Fruit fly (Drosophila melanogaster) whole organism, embryonic: ENCODE data around the gene CG44362.

Experiments
- Atf6 ChIP-seq: fragments of 200-800 bp; sonication (Bioruptor generic); IDR thresholded peaks from 2 replicates; pipeline ENCODE4 v1.3.6; 2022; ENCODE audit warnings: missing biosample characterization, missing genetic modification characterization
- B-H1 ChIP-seq: fragments of 200-800 bp; sonication (Bioruptor generic); IDR thresholded peaks from 3 replicates; pipeline ENCODE4 v1.3.6; 2022; ENCODE audit warnings: missing biosample characterization, missing genetic modification characterization
- CG2199 ChIP-seq: fragments of 200-800 bp; sonication (Bioruptor generic); IDR thresholded peaks from 3 replicates; pipeline ENCODE4 v1.3.6; 2022; ENCODE audit warnings: missing biosample characterization, missing genetic modification characterization
- CG6765 ChIP-seq: fragments of 200-800 bp; sonication (Bioruptor generic); optimal IDR thresholded peaks from 3 replicates; lab custom pipeline; 2017; ENCODE audit warnings: missing biosample characterization, mild to moderate bottlenecking, missing genetic modification characterization
- wor ChIP-seq: fragments of 200-800 bp; sonication (Bioruptor generic); IDR thresholded peaks from 2 replicates; pipeline ENCODE4 v1.3.6; 2022; ENCODE audit warnings: missing biosample characterization, missing genetic modification characterization
- zen ChIP-seq: fragments of 200-800 bp; sonication (Bioruptor generic); optimal IDR thresholded peaks from 3 replicates; lab custom pipeline; 2018; ENCODE audit warnings: missing biosample characterization, mild to moderate bottlenecking, missing genetic modification characterization, moderate library complexity

DNA sequence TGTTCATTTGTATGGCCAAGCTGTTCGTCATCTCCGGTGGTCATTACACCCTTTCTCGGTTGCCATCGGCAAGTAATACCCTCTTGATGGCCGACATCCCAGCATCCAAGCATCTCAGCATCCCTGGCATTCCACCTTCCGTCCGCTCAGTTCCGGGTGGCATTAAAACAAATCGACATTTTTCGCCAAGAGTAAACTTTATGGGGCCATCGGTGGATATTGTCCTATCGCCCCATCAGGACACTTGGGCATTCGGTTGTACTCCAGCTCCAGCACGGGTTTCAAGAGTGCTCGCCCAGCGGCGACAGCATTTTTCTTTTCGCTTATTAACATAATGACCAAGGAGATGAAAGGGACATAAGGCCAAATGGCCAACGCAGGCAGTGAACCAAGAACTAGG is 42.9 kb downstream of the CG44362 start:
- TF ChIP-seq wor (GFP tag; lab: Robert Waterston, UW) = no peak
- no peak for TF ChIP-seq CG2199 (GFP tag; lab: Robert Waterston, UW)
- TF ChIP-seq zen (tag; lab: Kevin White, UChicago) = no peak
- TF ChIP-seq B-H1 (GFP tag; lab: Robert Waterston, UW) = no peak
- no peak for TF ChIP-seq Atf6
- no peak for TF ChIP-seq CG6765 (GFP tag; lab: Kevin White, UChicago)
